Worm (Caenorhabditis elegans) whole organism, midembryonic: ENCODE results near the gene sms-3.

ENCODE experiments used
- T22C8.4 ChIP-seq: fragments of 200-800 bp; sonication (Bioruptor generic); IDR thresholded peaks from 2 replicates; pipeline ENCODE4 v1.3.6; 2022; ENCODE audit warnings: missing genetic modification characterization, missing compliant biosample characterization
- cog-1 ChIP-seq: sonication (generic microtip); optimal IDR thresholded peaks from 2 replicates; lab custom pipeline; 2016; ENCODE audit warnings: missing genetic modification characterization, missing compliant biosample characterization
- flt-1 ChIP-seq: fragments of 200-800 bp; sonication (Bioruptor generic); IDR thresholded peaks from 2 replicates; pipeline ENCODE4 v1.3.6; 2022; ENCODE audit warnings: missing genetic modification characterization, missing compliant biosample characterization
- klf-2 ChIP-seq: fragments of 200-800 bp; sonication (Bioruptor generic); conservative IDR thresholded peaks from 2 replicates; pipeline ENCODE4 v1.3.6; 2022; ENCODE audit warnings: missing genetic modification reagents, missing genetic modification characterization, missing compliant biosample characterization
- med-1 ChIP-seq: sonication (generic microtip); optimal IDR thresholded peaks from 2 replicates; lab custom pipeline; 2017; ENCODE audit warnings: missing genetic modification characterization, mild to moderate bottlenecking, missing compliant biosample characterization, antibody characterized with exemption, missing genetic modification reagents; ENCODE audit not compliant: insufficient read depth
- ref-1 ChIP-seq: fragments of 200-800 bp; sonication (Bioruptor generic); conservative IDR thresholded peaks from 2 replicates; pipeline ENCODE4 v1.3.6; 2022; ENCODE audit warnings: missing genetic modification reagents, missing genetic modification characterization, missing compliant biosample characterization
- ztf-23 ChIP-seq: fragments of 200-800 bp; sonication (Bioruptor generic); IDR thresholded peaks from 2 replicates; pipeline ENCODE4 v1.3.6; 2022; ENCODE audit warnings: missing genetic modification reagents, missing genetic modification characterization, missing compliant biosample characterization
- ztf-29 ChIP-seq: fragments of 200-800 bp; sonication (Bioruptor generic); IDR thresholded peaks from 2 replicates; pipeline ENCODE4 v1.3.6; 2022; ENCODE audit warnings: missing genetic modification reagents, missing genetic modification characterization, missing compliant biosample characterization

ce11 chrIII:1583529-1583928, 17.4 kb downstream of the sms-3 start:
- TF ChIP-seq ref-1 (GFP tag; lab: Robert Waterston, UW) (no peak), T22C8.4 (GFP tag; lab: Robert Waterston, UW) (peak; percentile 83), klf-2 (GFP tag; lab: Robert Waterston, UW) (no peak), flt-1 (GFP tag; lab: Robert Waterston, UW) (no peak), cog-1 (tag; lab: Kevin White, UChicago) (no peak), ztf-23 (GFP tag; lab: Robert Waterston, UW) (no peak), med-1 (no peak), ztf-29 (GFP tag; lab: Robert Waterston, UW) (no peak)
